Worm (Caenorhabditis elegans) whole organism, early embryonic: ENCODE measurements around the gene B0024.4.

Experiments
- B0310.2 ChIP-seq: sonication (generic microtip); optimal IDR thresholded peaks from 2 replicates; lab custom pipeline; 2016; ENCODE audit warnings: mild to moderate bottlenecking, missing genetic modification characterization, missing compliant biosample characterization
- F13C5.2 ChIP-seq: sonication (generic microtip); optimal IDR thresholded peaks from 2 replicates; lab custom pipeline; 2017; ENCODE audit warnings: mild to moderate bottlenecking, missing genetic modification characterization, inconsistent platforms, missing compliant biosample characterization
- aly-1 ChIP-seq: sonication (generic microtip); optimal IDR thresholded peaks from 2 replicates; lab custom pipeline; 2016; ENCODE audit warnings: missing genetic modification characterization, missing compliant biosample characterization
- ama-1 ChIP-seq: fragments of 150-350 bp; optimal IDR thresholded peaks from 2 replicates; lab custom pipeline; 2014
- ceh-13 ChIP-seq: fragments of 200-800 bp; sonication (Bioruptor generic); optimal IDR thresholded peaks from 2 replicates; lab custom pipeline; 2018; ENCODE audit warnings: mild to moderate bottlenecking, missing genetic modification characterization, missing compliant biosample characterization
- ceh-36 ChIP-seq: sonication (generic microtip); optimal IDR thresholded peaks from 2 replicates; lab custom pipeline; 2016; ENCODE audit warnings: missing genetic modification characterization, inconsistent platforms, missing compliant biosample characterization
- ets-7 ChIP-seq: sonication (generic microtip); optimal IDR thresholded peaks from 2 replicates; lab custom pipeline; 2016; ENCODE audit warnings: missing genotype, missing genetic modification characterization, missing compliant biosample characterization
- flt-1 ChIP-seq: fragments of 200-800 bp; sonication (Bioruptor generic); IDR thresholded peaks from 2 replicates; pipeline ENCODE4 v1.3.6; 2022; ENCODE audit warnings: missing genetic modification characterization, missing compliant biosample characterization
- hmbx-1 ChIP-seq: sonication (generic microtip); optimal IDR thresholded peaks from 2 replicates; lab custom pipeline; 2016; ENCODE audit warnings: mild to moderate bottlenecking, missing genetic modification characterization, missing compliant biosample characterization
- hmg-4 ChIP-seq: fragments of 200-800 bp; sonication (Bioruptor generic); optimal IDR thresholded peaks from 2 replicates; lab custom pipeline; 2018; ENCODE audit warnings: mild to moderate bottlenecking, missing genetic modification characterization, missing compliant biosample characterization
- hnd-1 ChIP-seq: sonication (generic microtip); optimal IDR thresholded peaks from 2 replicates; lab custom pipeline; 2016; ENCODE audit warnings: missing genetic modification characterization, missing compliant biosample characterization
- pes-1 ChIP-seq: fragments of 200-800 bp; sonication (Bioruptor generic); IDR thresholded peaks from 2 replicates; pipeline ENCODE4 v1.3.6; 2022; ENCODE audit warnings: missing genetic modification reagents, missing genetic modification characterization, missing compliant biosample characterization
- scrt-1 ChIP-seq: fragments of 200-800 bp; sonication (Bioruptor generic); IDR thresholded peaks from 2 replicates; pipeline ENCODE4 v1.3.6; 2022; ENCODE audit warnings: missing genetic modification characterization, missing compliant biosample characterization
- sea-1 ChIP-seq: fragments of 200-800 bp; sonication (Bioruptor generic); conservative IDR thresholded peaks from 2 replicates; pipeline ENCODE4 v1.3.6; 2022; ENCODE audit warnings: missing genetic modification characterization, missing compliant biosample characterization
- tbx-11 ChIP-seq: fragments of 200-800 bp; sonication (Bioruptor generic); IDR thresholded peaks from 2 replicates; pipeline ENCODE4 v1.3.6; 2022; ENCODE audit warnings: missing genetic modification characterization, missing compliant biosample characterization
- tbx-37 ChIP-seq: fragments of 200-800 bp; sonication (Bioruptor generic); conservative IDR thresholded peaks from 2 replicates; pipeline ENCODE4 v1.3.6; 2022; ENCODE audit warnings: missing genetic modification reagents, missing genetic modification characterization, missing compliant biosample characterization
- tra-4 ChIP-seq: sonication (generic microtip); optimal IDR thresholded peaks from 2 replicates; lab custom pipeline; 2017; ENCODE audit warnings: missing genetic modification characterization, missing compliant biosample characterization

The B0024.4 gene

DNA sequence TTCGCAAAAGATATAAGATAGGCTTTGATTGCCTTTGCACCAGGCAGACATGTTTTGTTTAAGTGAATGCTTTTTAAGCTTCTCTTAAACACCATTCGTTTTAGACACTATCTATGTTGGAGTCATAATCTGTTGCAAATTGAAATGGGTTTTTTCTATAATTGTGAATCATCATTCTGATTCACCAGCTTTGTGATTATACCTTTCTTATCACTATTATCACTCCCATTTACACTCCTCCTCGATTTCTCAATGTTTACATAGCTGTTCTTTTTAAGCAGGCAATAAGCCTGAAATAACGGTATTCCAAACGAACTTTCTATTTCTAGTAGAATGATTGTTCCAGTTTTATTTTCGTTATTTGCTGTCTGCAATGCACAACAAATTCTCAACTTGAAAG, at the start of gene B0024.4:
Gene B0024.4 (plus strand): TSS at position 301 of the 400 bp plus-strand sequence.
- TF ChIP-seq hnd-1 (tag; lab: Kevin White, UChicago), result no peak
- no peak for TF ChIP-seq hmg-4 (GFP tag; lab: Kevin White, UChicago)

DNA sequence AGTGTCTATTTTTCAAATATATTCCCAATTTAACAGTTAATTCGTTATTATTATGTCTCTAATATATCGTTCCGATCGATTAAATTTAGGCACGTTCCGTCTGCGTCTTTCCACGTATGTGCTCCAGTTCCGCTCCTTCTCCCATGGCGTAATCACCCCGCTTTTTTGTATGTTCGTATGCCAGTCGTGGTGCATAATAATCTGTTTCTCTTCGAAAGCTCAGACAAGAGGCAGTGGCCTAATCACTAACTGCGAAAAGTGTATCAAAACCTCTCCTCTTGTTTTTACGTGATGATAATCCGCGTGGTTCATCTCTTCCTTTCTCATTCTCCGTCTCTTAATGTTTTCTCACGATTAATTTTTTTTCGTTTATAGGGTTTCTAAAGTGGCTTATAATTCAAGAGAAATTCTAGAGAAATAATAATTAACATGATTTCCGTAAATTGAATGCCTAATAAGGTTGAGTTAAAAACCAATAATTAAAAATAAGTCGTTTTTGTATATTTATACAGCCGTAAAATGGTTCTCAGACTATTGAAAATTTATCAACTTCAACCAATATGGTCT, 49.4 kb upstream of the B0024.4 start:
- TF ChIP-seq hmbx-1 (tag; lab: Kevin White, UChicago), result no peak
- no peak for TF ChIP-seq ets-7 (tag; lab: Kevin White, UChicago)
- TF ChIP-seq tbx-37 (GFP tag; lab: Robert Waterston, UW), result no peak
- no peak for TF ChIP-seq flt-1 (GFP tag; lab: Robert Waterston, UW)
- TF ChIP-seq B0310.2 (tag; lab: Kevin White, UChicago), result no peak
- no peak for TF ChIP-seq tbx-11
- TF ChIP-seq hmg-4 (GFP tag; lab: Kevin White, UChicago), result no peak
- TF ChIP-seq hnd-1 (tag; lab: Kevin White, UChicago), result no peak
- no peak for TF ChIP-seq aly-1 (tag; lab: Kevin White, UChicago)
- no peak for TF ChIP-seq F13C5.2 (tag; lab: Kevin White, UChicago)
- no peak for TF ChIP-seq scrt-1 (GFP tag; lab: Robert Waterston, UW)
- TF ChIP-seq ama-1 (lab: Kevin White, UChicago), result no peak
- no peak for TF ChIP-seq pes-1
- TF ChIP-seq sea-1 (GFP tag; lab: Robert Waterston, UW), result no peak
- TF ChIP-seq ceh-36 (tag; lab: Kevin White, UChicago), result no peak
- no peak for TF ChIP-seq tra-4 (tag; lab: Kevin White, UChicago)
- TF ChIP-seq ceh-13, result no peak

ce11 chrV:10248255-10248979, 48.8 kb upstream of the B0024.4 start, which contains the start of gene akt-1:
akt-1 (plus strand) TSS chrV:10248905.
- no peak for TF ChIP-seq tra-4 (tag; lab: Kevin White, UChicago)
- TF ChIP-seq flt-1 (GFP tag; lab: Robert Waterston, UW), result no peak
- TF ChIP-seq ceh-36 (tag; lab: Kevin White, UChicago), result no peak
- TF ChIP-seq sea-1 (GFP tag; lab: Robert Waterston, UW), result no peak
- no peak for TF ChIP-seq pes-1
- no peak for TF ChIP-seq ama-1 (lab: Kevin White, UChicago)
- TF ChIP-seq scrt-1 (GFP tag; lab: Robert Waterston, UW), result no peak
- TF ChIP-seq tbx-11, result no peak
- TF ChIP-seq aly-1 (tag; lab: Kevin White, UChicago), result no peak
- TF ChIP-seq ceh-13, result no peak
- no peak for TF ChIP-seq ets-7 (tag; lab: Kevin White, UChicago)
- no peak for TF ChIP-seq tbx-37 (GFP tag; lab: Robert Waterston, UW)
- no peak for TF ChIP-seq F13C5.2 (tag; lab: Kevin White, UChicago)
- TF ChIP-seq hnd-1 (tag; lab: Kevin White, UChicago), result no peak
- TF ChIP-seq hmg-4 (GFP tag; lab: Kevin White, UChicago), result no peak
- TF ChIP-seq hmbx-1 (tag; lab: Kevin White, UChicago), result no peak

- TF ChIP-seq ets-7 (tag; lab: Kevin White, UChicago) (no peak), ceh-36 (tag; lab: Kevin White, UChicago) (no peak), scrt-1 (GFP tag; lab: Robert Waterston, UW) (no peak), F13C5.2 (tag; lab: Kevin White, UChicago) (no peak), hmbx-1 (tag; lab: Kevin White, UChicago) (no peak), pes-1 (no peak), hmg-4 (GFP tag; lab: Kevin White, UChicago) (no peak), sea-1 (GFP tag; lab: Robert Waterston, UW) (no peak), flt-1 (GFP tag; lab: Robert Waterston, UW) (no peak)
Measured at ce11 chrV:10249515-10249914, 47.7 kb upstream of the B0024.4 start.

DNA sequence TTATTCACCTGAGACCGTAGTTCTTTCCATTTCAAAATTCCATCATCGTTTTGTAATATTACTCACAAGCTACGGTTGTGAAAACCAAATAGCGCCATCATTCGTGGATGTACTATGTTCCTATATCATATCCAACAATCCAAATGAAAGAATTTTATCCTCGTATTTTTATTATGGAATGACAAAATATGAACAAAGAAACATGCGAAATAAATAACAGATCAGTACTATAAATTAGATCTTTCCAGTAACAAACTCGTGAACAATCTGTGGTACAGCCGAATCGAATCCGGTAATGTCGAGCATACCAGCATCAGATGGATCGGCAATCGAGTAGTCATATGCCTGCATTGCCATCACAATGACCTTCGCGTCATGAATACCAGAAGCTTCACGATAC, 44.5 kb upstream of the B0024.4 start:
- TF ChIP-seq ama-1 (lab: Kevin White, UChicago), result no peak
- no peak for TF ChIP-seq ceh-36 (tag; lab: Kevin White, UChicago)
- TF ChIP-seq aly-1 (tag; lab: Kevin White, UChicago), result no peak
- no peak for TF ChIP-seq hnd-1 (tag; lab: Kevin White, UChicago)
- TF ChIP-seq tbx-11, result no peak
- no peak for TF ChIP-seq B0310.2 (tag; lab: Kevin White, UChicago)

- TF ChIP-seq ama-1 (lab: Kevin White, UChicago), result no peak
- no peak for TF ChIP-seq tbx-11
- no peak for TF ChIP-seq hmg-4 (GFP tag; lab: Kevin White, UChicago)
- TF ChIP-seq tra-4 (tag; lab: Kevin White, UChicago), result no peak
- no peak for TF ChIP-seq B0310.2 (tag; lab: Kevin White, UChicago)
- TF ChIP-seq aly-1 (tag; lab: Kevin White, UChicago), result no peak
- TF ChIP-seq ets-7 (tag; lab: Kevin White, UChicago), result no peak
- TF ChIP-seq hnd-1 (tag; lab: Kevin White, UChicago), result no peak
- TF ChIP-seq scrt-1 (GFP tag; lab: Robert Waterston, UW), result no peak
- no peak for TF ChIP-seq pes-1
- TF ChIP-seq flt-1 (GFP tag; lab: Robert Waterston, UW), result no peak
- TF ChIP-seq ceh-13, result no peak
- TF ChIP-seq F13C5.2 (tag; lab: Kevin White, UChicago), result no peak
- no peak for TF ChIP-seq sea-1 (GFP tag; lab: Robert Waterston, UW)
- TF ChIP-seq hmbx-1 (tag; lab: Kevin White, UChicago), result no peak
- TF ChIP-seq ceh-36 (tag; lab: Kevin White, UChicago), result no peak
- no peak for TF ChIP-seq tbx-37 (GFP tag; lab: Robert Waterston, UW)
Measured at ce11 chrV:10255005-10255472, 42.2 kb upstream of the B0024.4 start, which contains the start of gene rop-1. rop-1 (minus strand) TSS chrV:10255055.
